Worm (Caenorhabditis elegans) whole organism, L4 larva: Measurements from ENCODE around the gene lrch-1.
A peak's percentile ranks its signal among the peaks of the same experiment; 100 is the strongest.

Experiments used
- F26F4.8 ChIP-seq: fragments of 200-800 bp; sonication (Bioruptor generic); conservative IDR thresholded peaks from 2 replicates; pipeline ENCODE4 v1.3.6; 2022; ENCODE audit warnings: missing genetic modification characterization, missing compliant biosample characterization
- F37D6.2 ChIP-seq: sonication (generic microtip); optimal IDR thresholded peaks from 2 replicates; lab custom pipeline; 2016; ENCODE audit warnings: mild to moderate bottlenecking, missing genetic modification characterization, missing compliant biosample characterization
- T20F7.1 ChIP-seq: fragments of 200-800 bp; sonication (Bioruptor generic); optimal IDR thresholded peaks from 2 replicates; lab custom pipeline; 2018; ENCODE audit warnings: mild to moderate bottlenecking, missing genetic modification characterization, missing compliant biosample characterization
- ZK337.2 ChIP-seq: fragments of 200-800 bp; sonication (Bioruptor generic); IDR thresholded peaks from 2 replicates; pipeline ENCODE4 v1.3.6; 2022; ENCODE audit warnings: missing genetic modification reagents, missing genetic modification characterization, missing compliant biosample characterization
- aha-1 ChIP-seq: fragments of 150-350 bp; peaks from one replicate; lab custom pipeline; 2014; ENCODE audit warnings: missing biosample characterization, missing genetic modification characterization
- attf-4 ChIP-seq: sonication (generic microtip); optimal IDR thresholded peaks from 3 replicates; lab custom pipeline; 2017; ENCODE audit warnings: missing biosample characterization, missing genetic modification characterization
- ceh-82 ChIP-seq: sonication (generic microtip); optimal IDR thresholded peaks from 2 replicates; lab custom pipeline; 2017; ENCODE audit warnings: missing biosample characterization, missing genetic modification characterization
- ctbp-1 ChIP-seq: fragments of 200-800 bp; sonication (Bioruptor generic); IDR thresholded peaks from 2 replicates; pipeline ENCODE4 v1.3.6; 2022; ENCODE audit warnings: missing genetic modification reagents, missing genetic modification characterization, missing compliant biosample characterization
- daf-16 ChIP-seq, 3 experiments: sonication (generic microtip); optimal IDR thresholded peaks; 2 replicates each; lab custom pipeline; 2016 to 2017; ENCODE audit warnings: missing genetic modification characterization in 3 of 3, missing genetic modification reagents in 3 of 3, mild to moderate bottlenecking in 2 of 3, missing compliant biosample characterization in 2 of 3, missing biosample characterization in 1 of 3, moderate library complexity in 1 of 3
- daf-19 ChIP-seq: fragments of 200-800 bp; sonication (Bioruptor generic); conservative IDR thresholded peaks from 2 replicates; pipeline ENCODE4 v1.3.6; 2022; ENCODE audit warnings: missing genetic modification characterization, missing compliant biosample characterization
- dmd-6 ChIP-seq: fragments of 200-800 bp; sonication (Bioruptor generic); IDR thresholded peaks from 2 replicates; pipeline ENCODE4 v1.3.6; 2022; ENCODE audit warnings: missing genetic modification reagents, missing genetic modification characterization, missing compliant biosample characterization
- dve-1 ChIP-seq: sonication (generic microtip); optimal IDR thresholded peaks from 2 replicates; lab custom pipeline; 2017; ENCODE audit warnings: antibody characterized with exemption, mild to moderate bottlenecking, missing genetic modification characterization, missing compliant biosample characterization; ENCODE audit not compliant: insufficient read depth
- egl-43 ChIP-seq: fragments of 200-800 bp; sonication (Bioruptor generic); IDR thresholded peaks from 2 replicates; pipeline ENCODE4 v1.3.6; 2022; ENCODE audit warnings: missing genetic modification reagents, missing genetic modification characterization, missing compliant biosample characterization
- fkh-10 ChIP-seq: fragments of 150-350 bp; optimal IDR thresholded peaks from 2 replicates; lab custom pipeline; 2014; ENCODE audit warnings: missing biosample characterization, missing genetic modification reagents, missing genetic modification characterization
- fos-1 ChIP-seq: fragments of 150-350 bp; optimal IDR thresholded peaks from 2 replicates; lab custom pipeline; 2014; ENCODE audit warnings: missing biosample characterization, missing genetic modification characterization
- lim-7 ChIP-seq: fragments of 200-800 bp; sonication (Bioruptor generic); IDR thresholded peaks from 2 replicates; pipeline ENCODE4 v1.3.6; 2022; ENCODE audit warnings: missing genetic modification characterization, missing compliant biosample characterization
- lin-1 ChIP-seq: fragments of 200-800 bp; sonication (Bioruptor generic); IDR thresholded peaks from 2 replicates; pipeline ENCODE4 v1.3.6; 2022; ENCODE audit warnings: missing genetic modification reagents, missing genetic modification characterization, missing compliant biosample characterization
- lir-3 ChIP-seq: sonication (generic microtip); optimal IDR thresholded peaks from 2 replicates; lab custom pipeline; 2016; ENCODE audit warnings: mild to moderate bottlenecking, missing genetic modification characterization, missing compliant biosample characterization
- mdl-1 ChIP-seq, 2 experiments: fragments of 150-350 bp in 1 of 2; sonication (generic microtip) in 1 of 2; optimal IDR thresholded peaks; 2 replicates each; lab custom pipeline; 2014 to 2017; ENCODE audit warnings: missing biosample characterization in 2 of 2, missing genetic modification characterization in 2 of 2
- nhr-111 ChIP-seq: fragments of 200-800 bp; sonication (Bioruptor generic); optimal IDR thresholded peaks from 2 replicates; lab custom pipeline; 2018; ENCODE audit warnings: mild to moderate bottlenecking, missing genetic modification characterization, missing compliant biosample characterization
- nhr-237 ChIP-seq: sonication (generic microtip); optimal IDR thresholded peaks from 2 replicates; lab custom pipeline; 2017; ENCODE audit warnings: missing biosample characterization, missing genetic modification characterization
- nhr-25 ChIP-seq: sonication (generic microtip); optimal IDR thresholded peaks from 2 replicates; lab custom pipeline; 2017; ENCODE audit warnings: missing genetic modification characterization, mild to moderate bottlenecking, missing compliant biosample characterization, antibody characterized with exemption, moderate library complexity, borderline replicate concordance; ENCODE audit not compliant: insufficient read depth
- nhr-48 ChIP-seq: sonication (generic microtip); optimal IDR thresholded peaks from 2 replicates; lab custom pipeline; 2016; ENCODE audit warnings: mild to moderate bottlenecking, missing genetic modification characterization, missing compliant biosample characterization
- rbr-2 ChIP-seq: sonication (generic microtip); optimal IDR thresholded peaks from 2 replicates; lab custom pipeline; 2016; ENCODE audit warnings: missing genotype, missing genetic modification characterization, missing compliant biosample characterization
- set-16 ChIP-seq: fragments of 200-800 bp; sonication (Bioruptor generic); IDR thresholded peaks from 2 replicates; pipeline ENCODE4 v1.3.6; 2022; ENCODE audit warnings: missing genetic modification reagents, missing genetic modification characterization, missing compliant biosample characterization
- skn-1 ChIP-seq: fragments of 150-350 bp; optimal IDR thresholded peaks from 2 replicates; lab custom pipeline; 2014; ENCODE audit warnings: missing biosample characterization, missing genetic modification characterization
- spr-1 ChIP-seq: sonication (generic microtip); optimal IDR thresholded peaks from 2 replicates; lab custom pipeline; 2016; ENCODE audit warnings: mild to moderate bottlenecking, missing genetic modification characterization, missing compliant biosample characterization
- spr-3 ChIP-seq: fragments of 200-800 bp; sonication (Bioruptor generic); optimal IDR thresholded peaks from 2 replicates; lab custom pipeline; 2018; ENCODE audit warnings: mild to moderate bottlenecking, missing genetic modification characterization, missing compliant biosample characterization
- tag-97 ChIP-seq: fragments of 200-800 bp; sonication (Bioruptor generic); IDR thresholded peaks from 2 replicates; pipeline ENCODE4 v1.3.6; 2022; ENCODE audit warnings: missing genetic modification characterization, missing compliant biosample characterization
- unc-62 ChIP-seq, 3 experiments: fragments of 150-350 bp in 1 of 3; sonication (generic microtip); optimal IDR thresholded peaks in 2 of 3; peaks in 1 of 3; 1 replicate in 1 of 3; 2 replicates in 2 of 3; lab custom pipeline; 2014 to 2017; ENCODE audit warnings: missing biosample characterization in 3 of 3, missing genetic modification characterization in 3 of 3, missing genetic modification reagents in 3 of 3, missing genotype in 1 of 3
- vab-7 ChIP-seq: fragments of 200-800 bp; sonication (Bioruptor generic); IDR thresholded peaks from 2 replicates; pipeline ENCODE4 v1.3.6; 2022; ENCODE audit warnings: missing genetic modification reagents, missing genetic modification characterization, missing compliant biosample characterization
- ztf-11 ChIP-seq: fragments of 150-350 bp; optimal IDR thresholded peaks from 2 replicates; lab custom pipeline; 2014; ENCODE audit warnings: missing biosample characterization, missing genetic modification characterization

The lrch-1 gene

DNA sequence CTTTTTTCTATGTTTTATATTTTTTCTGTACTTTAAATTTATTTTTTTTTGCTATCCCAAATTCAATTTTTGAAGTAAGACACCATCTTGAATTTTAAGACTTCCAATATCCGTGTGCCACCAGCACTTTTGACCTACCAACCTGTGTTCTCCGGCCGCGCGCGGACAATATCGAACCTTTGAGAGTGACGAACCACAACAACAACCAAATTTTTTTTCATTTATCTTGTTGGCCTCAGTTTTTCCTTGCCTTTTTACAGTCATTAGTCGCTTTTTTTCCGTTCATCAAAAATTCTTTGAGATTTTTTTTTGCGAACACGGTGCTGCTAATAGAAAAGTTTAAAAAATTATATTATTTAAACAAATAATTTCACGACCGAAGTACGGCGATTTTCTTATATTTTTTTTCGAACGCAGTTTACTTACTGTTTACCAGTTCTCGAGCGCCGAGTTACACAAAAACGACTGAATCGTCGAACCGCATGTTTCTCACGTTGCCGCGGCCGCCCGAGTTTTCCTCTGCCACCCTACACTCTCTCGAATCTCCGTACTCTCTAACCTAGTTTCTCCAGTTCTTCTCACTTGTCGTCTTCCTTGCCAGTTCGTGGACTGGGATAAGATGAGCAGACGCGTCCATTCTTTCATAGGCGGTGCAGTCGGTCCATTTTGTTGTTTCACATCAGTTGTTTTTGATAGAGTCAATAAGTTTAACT is 23.6 kb upstream of the lrch-1 start (continued):
- TF ChIP-seq ZK337.2 (GFP tag; lab: Robert Waterston, UW): no peak
- TF ChIP-seq dmd-6 (GFP tag; lab: Robert Waterston, UW): peak; percentile 6; the same call in 1 of the 2 replicates
- peak; percentile 2 for TF ChIP-seq aha-1 (tag; lab: Kevin White, UChicago)
- TF ChIP-seq spr-3 (GFP tag; lab: Kevin White, UChicago): no peak

DNA sequence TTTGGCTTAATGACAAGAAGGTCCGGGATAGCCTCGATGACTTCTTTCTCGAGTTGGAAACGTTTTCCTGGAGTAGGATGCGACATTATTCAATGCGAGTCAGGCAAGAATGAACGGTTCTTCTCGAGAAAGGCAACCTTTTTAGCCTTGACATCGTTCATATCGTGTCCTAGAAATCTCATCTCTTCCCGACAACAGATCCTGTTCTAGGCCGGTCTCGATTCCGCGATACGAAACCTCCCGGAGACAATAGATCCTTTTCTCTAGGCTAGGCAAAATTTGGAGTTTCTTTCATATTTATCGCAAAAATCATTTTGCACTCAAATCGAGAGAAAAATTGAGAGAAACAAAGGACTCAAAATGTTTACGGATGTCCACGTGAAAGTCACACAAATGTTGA is 22.5 kb upstream of the lrch-1 start, which contains the start of gene rml-3:
Gene rml-3 (minus strand): TSS at position 93 of the 400 bp plus-strand sequence.
- TF ChIP-seq dmd-6 (GFP tag; lab: Robert Waterston, UW) (0 out of 2 replicates have a peak, but pooled peaks have one; percentile 14), lim-7 (no peak), tag-97 (GFP tag; lab: Robert Waterston, UW) (no peak), F37D6.2 (tag; lab: Kevin White, UChicago) (no peak), rbr-2 (no peak)

DNA sequence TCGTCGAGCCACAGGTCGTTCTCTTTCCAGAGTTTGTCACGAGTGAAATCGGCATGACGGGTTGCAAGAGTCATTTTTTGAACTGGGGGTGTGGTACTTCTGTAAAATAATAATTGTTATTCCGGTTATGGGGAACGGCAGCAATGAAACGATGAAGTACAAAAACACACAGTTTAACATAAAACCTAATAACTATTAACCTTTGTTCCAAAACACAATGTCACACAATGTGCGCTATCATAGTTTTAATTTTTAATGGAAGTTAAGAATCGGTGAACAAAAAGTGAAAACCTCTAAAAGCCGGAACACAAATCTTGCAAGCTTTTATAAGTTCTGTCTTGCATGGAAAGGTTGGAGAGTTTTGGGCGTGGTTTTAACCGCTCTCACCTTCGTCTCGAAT is 19.0 kb upstream of the lrch-1 start, which contains the start of gene hsp-43:
Gene hsp-43 (minus strand): TSS at position 101 of the 400 bp plus-strand sequence.
- peak; percentile 48 for TF ChIP-seq nhr-25 (tag; lab: Kevin White, UChicago)
- TF ChIP-seq attf-4 (tag; lab: Kevin White, UChicago): no peak
- no peak for TF ChIP-seq fkh-10

DNA sequence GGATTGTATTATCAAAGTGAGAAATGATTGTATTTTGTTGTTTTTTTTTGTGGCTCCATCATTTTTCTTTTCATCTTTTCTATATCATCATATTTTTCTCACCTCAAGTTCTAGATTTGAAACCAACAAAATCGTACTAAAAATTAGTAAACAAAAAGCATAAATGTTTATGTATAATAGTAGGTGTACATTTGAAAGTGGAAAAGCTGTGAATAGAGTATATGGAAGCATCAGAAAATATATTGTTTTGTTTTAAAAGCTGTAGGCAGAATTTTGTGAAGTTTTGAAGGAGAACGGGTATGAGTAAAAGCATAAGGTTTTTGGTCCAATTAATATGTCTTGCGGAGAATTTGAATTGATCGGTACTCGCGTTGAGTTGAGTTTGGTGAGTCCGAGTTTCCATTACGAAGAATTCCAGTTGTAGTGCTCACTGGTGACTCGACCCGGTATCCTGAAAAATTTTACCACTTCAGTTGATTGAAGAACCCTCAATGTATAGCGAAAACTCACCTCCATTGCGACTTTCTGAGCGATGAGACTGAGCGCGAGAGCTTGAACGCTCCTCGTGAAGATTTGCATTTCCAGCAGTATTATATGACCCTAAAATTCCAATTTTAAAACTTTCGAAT is 16.7 kb upstream of the lrch-1 start, which contains the start of gene C14F11.4:
Gene C14F11.4 (minus strand): TSS at position 51 of the 629 bp plus-strand sequence.
- TF ChIP-seq set-16 (GFP tag; lab: Robert Waterston, UW): no peak
- no peak for TF ChIP-seq spr-1 (tag; lab: Kevin White, UChicago)
- TF ChIP-seq egl-43 (GFP tag; lab: Robert Waterston, UW): no peak
- no peak for TF ChIP-seq skn-1 (tag; lab: Kevin White, UChicago)
- no peak for TF ChIP-seq lir-3 (tag; lab: Kevin White, UChicago)
- peak; percentile 71 for TF ChIP-seq aha-1 (tag; lab: Kevin White, UChicago)
- 0 out of 2 replicates have a peak, but pooled peaks have one; percentile 12 for TF ChIP-seq ctbp-1 (GFP tag; lab: Robert Waterston, UW)
- TF ChIP-seq daf-16 (GFP tag; optimal IDR thresholded peaks at IDR 0.05; lab: Kevin White, UChicago): no peak
- no peak for TF ChIP-seq daf-16 (tag; optimal IDR thresholded peaks at IDR 0.05; lab: Kevin White, UChicago)
- TF ChIP-seq F26F4.8 (GFP tag; lab: Robert Waterston, UW): no peak
- no peak for TF ChIP-seq lim-7
- TF ChIP-seq ceh-82 (tag; lab: Kevin White, UChicago): no peak
- TF ChIP-seq fos-1: no peak
- TF ChIP-seq nhr-48 (tag; lab: Kevin White, UChicago): no peak
- TF ChIP-seq dve-1 (tag; lab: Kevin White, UChicago): peak; percentile 27
- no peak for TF ChIP-seq ztf-11 (tag; lab: Kevin White, UChicago)
- no peak for TF ChIP-seq lin-1 (GFP tag; lab: Robert Waterston, UW)
- TF ChIP-seq nhr-237 (tag; lab: Kevin White, UChicago): no peak
- TF ChIP-seq T20F7.1 (GFP tag; lab: Kevin White, UChicago): peak; percentile 16

DNA sequence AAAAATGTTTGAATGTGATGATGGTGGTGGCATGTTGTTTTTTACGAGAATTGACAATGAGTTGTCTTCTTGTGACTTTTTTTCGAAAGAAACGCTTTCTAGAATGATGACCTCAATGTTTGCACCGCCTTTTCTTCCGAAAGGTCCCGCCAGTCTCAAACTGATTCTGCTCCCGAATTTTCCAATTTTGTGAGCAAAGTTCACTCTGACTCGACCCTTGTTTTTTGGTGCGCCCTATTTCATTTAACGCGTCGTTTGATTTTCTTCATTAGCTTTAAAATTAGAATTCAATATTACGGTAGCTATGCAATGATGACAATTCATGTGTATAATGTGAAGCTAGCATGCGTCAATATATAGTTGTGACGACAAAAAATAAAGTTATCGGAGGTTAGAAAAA is 14.2 kb upstream of the lrch-1 start, which contains the start of gene lite-1:
Gene lite-1 (minus strand): TSS at position 101 of the 400 bp plus-strand sequence.
- no peak for TF ChIP-seq nhr-111 (GFP tag; lab: Kevin White, UChicago)
- TF ChIP-seq dmd-6 (GFP tag; lab: Robert Waterston, UW): no peak
- TF ChIP-seq unc-62 (GFP tag; optimal IDR thresholded peaks at IDR 0.05 in 1 of 2; lab: Kevin White, UChicago): peak in 1 of 2 experiments; percentile 73
- no peak for TF ChIP-seq unc-62 (tag; optimal IDR thresholded peaks at IDR 0.05; lab: Kevin White, UChicago)
- no peak for TF ChIP-seq mdl-1 (tag; optimal IDR thresholded peaks at IDR 0.05; lab: Kevin White, UChicago)
- TF ChIP-seq daf-19 (GFP tag; lab: Robert Waterston, UW): no peak
- no peak for TF ChIP-seq vab-7 (GFP tag; lab: Robert Waterston, UW)
